Worm (Caenorhabditis elegans): Measurements from ENCODE around the gene srh-48.

ce11 chrII:9418843-9419532 is 39.1 kb downstream of the srh-48 start:
- no peak for TF ChIP-seq daf-12 (tag; optimal IDR thresholded peaks at IDR 0.05)
- TF ChIP-seq pqm-1 (tag; optimal IDR thresholded peaks at IDR 0.05): peak; percentile 55
- no peak for TF ChIP-seq nhr-237 (tag; optimal IDR thresholded peaks at IDR 0.05)
- no peak for TF ChIP-seq lin-15B (tag; optimal IDR thresholded peaks at IDR 0.05)
- TF ChIP-seq nhr-77 (tag; optimal IDR thresholded peaks at IDR 0.05): no peak
- no peak for TF ChIP-seq eor-1 (tag; optimal IDR thresholded peaks at IDR 0.05)
- no peak for TF ChIP-seq aly-2 (tag; optimal IDR thresholded peaks at IDR 0.05)
- no peak for TF ChIP-seq R02D3.7 (tag; optimal IDR thresholded peaks at IDR 0.05)
- no peak for TF ChIP-seq ztf-4 (tag; optimal IDR thresholded peaks at IDR 0.05)
- peak; percentile 13 for TF ChIP-seq pha-4 (tag; optimal IDR thresholded peaks at IDR 0.05)
- TF ChIP-seq elt-3 (tag; optimal IDR thresholded peaks at IDR 0.05): no peak
- no peak for TF ChIP-seq lin-39 (tag; optimal IDR thresholded peaks at IDR 0.05)
- no peak for TF ChIP-seq ztf-11 (tag; optimal IDR thresholded peaks at IDR 0.05)
- TF ChIP-seq fos-1 (tag; optimal IDR thresholded peaks at IDR 0.05): no peak

Data from whole organism, L3 larva.